Fruit fly (Drosophila melanogaster): ENCODE results near the gene CheB38a.
A peak's percentile ranks its signal among the peaks of the same experiment; 100 is the strongest.

Gene CheB38a

dm6 chr2L:20780768-20781167 is 37.6 kb downstream of the CheB38a start (continued):
- peak; percentile 77 for TF ChIP-seq CG18619 (GFP tag; optimal IDR thresholded peaks at IDR 0.05)
- peak; percentile 59 for TF ChIP-seq CG18262 (tag; optimal IDR thresholded peaks at IDR 0.05)
- TF ChIP-seq abd-A (tag; optimal IDR thresholded peaks at IDR 0.05): peak; percentile 28
- TF ChIP-seq CG9609 (GFP tag; optimal IDR thresholded peaks at IDR 0.05): peak; percentile 48
- TF ChIP-seq gfzf (GFP tag; optimal IDR thresholded peaks at IDR 0.05): no peak
- no peak for TF ChIP-seq CG15073 (GFP tag; optimal IDR thresholded peaks at IDR 0.05)
- TF ChIP-seq Atf6 (GFP tag; IDR thresholded peaks at IDR 0.05): peak; percentile 53
- no peak for TF ChIP-seq Elba2 (GFP tag; optimal IDR thresholded peaks at IDR 0.05)
- TF ChIP-seq chif (GFP tag; optimal IDR thresholded peaks at IDR 0.05): peak; percentile 14 to 49
- peak; percentile 59; the same call in 1 of the 3 replicates for TF ChIP-seq CG3726 (GFP tag; IDR thresholded peaks at IDR 0.05)
- TF ChIP-seq Lpt (GFP tag; optimal IDR thresholded peaks at IDR 0.05): no peak
- TF ChIP-seq jing (GFP tag; optimal IDR thresholded peaks at IDR 0.05): no peak
- TF ChIP-seq CG18476 (GFP tag; optimal IDR thresholded peaks at IDR 0.05): peak; percentile 2
- TF ChIP-seq CG15514 (GFP tag; optimal IDR thresholded peaks at IDR 0.05): peak; percentile 71
- TF ChIP-seq gsb-n (tag; optimal IDR thresholded peaks at IDR 0.05): peak; percentile 62
- peak; percentile 70 for TF ChIP-seq CG8924 (tag; optimal IDR thresholded peaks at IDR 0.05)
- peak; percentile 95 for TF ChIP-seq Med (GFP tag)
- TF ChIP-seq Optix (GFP tag; IDR thresholded peaks at IDR 0.05): peak; percentile 38; the same call in 1 of the 3 replicates
- TF ChIP-seq CG12155 (GFP tag; optimal IDR thresholded peaks at IDR 0.05): no peak
- peak; percentile 48 for TF ChIP-seq eyg (GFP tag; optimal IDR thresholded peaks at IDR 0.05)
- no peak for TF ChIP-seq Adf1 (GFP tag; IDR thresholded peaks at IDR 0.05)
- TF ChIP-seq CG32532 (GFP tag; IDR thresholded peaks at IDR 0.05): 0 out of 2 replicates have a peak, but pooled peaks have one; percentile 11
- TF ChIP-seq gt (GFP tag; IDR thresholded peaks at IDR 0.05): no peak; the same call in 1 of the 2 replicates
- TF ChIP-seq Ptx1 (GFP tag; IDR thresholded peaks at IDR 0.05): peak; percentile 30; the same call in 1 of the 2 replicates
- TF ChIP-seq CG5953 (GFP tag; IDR thresholded peaks at IDR 0.05): peak; percentile 52; the same call in 1 of the 2 replicates
- TF ChIP-seq Fer1 (GFP tag; optimal IDR thresholded peaks at IDR 0.05): peak; percentile 75
- peak; percentile 29 for TF ChIP-seq D19A (tag; optimal IDR thresholded peaks at IDR 0.05)
- peak; percentile 39 for TF ChIP-seq grau (tag; optimal IDR thresholded peaks at IDR 0.05)
- TF ChIP-seq CG14441 (GFP tag; IDR thresholded peaks at IDR 0.05): no peak
- peak; percentile 88 for TF ChIP-seq CG6813 (GFP tag; optimal IDR thresholded peaks at IDR 0.05)
- peak; percentile 24 for TF ChIP-seq pb (GFP tag; optimal IDR thresholded peaks at IDR 0.05)
- peak; percentile 66 for TF ChIP-seq CG11723 (GFP tag; optimal IDR thresholded peaks at IDR 0.05)
- no peak for TF ChIP-seq CG8765 (GFP tag; IDR thresholded peaks at IDR 0.05)
- TF ChIP-seq cas (GFP tag; IDR thresholded peaks at IDR 0.05): no peak
- no peak for TF ChIP-seq yki (optimal IDR thresholded peaks at IDR 0.05)
- TF ChIP-seq CG11560 (tag; IDR thresholded peaks at IDR 0.05): no peak
- no peak for TF ChIP-seq B-H1 (GFP tag; IDR thresholded peaks at IDR 0.05)
- TF ChIP-seq Dp (GFP tag; optimal IDR thresholded peaks at IDR 0.05): no peak
- TF ChIP-seq onecut (GFP tag; IDR thresholded peaks at IDR 0.05): peak; percentile 72
- TF ChIP-seq rib (GFP tag; IDR thresholded peaks at IDR 0.05): no peak
- no peak for TF ChIP-seq pzg (GFP tag; optimal IDR thresholded peaks at IDR 0.05)
- TF ChIP-seq CG1792 (GFP tag; optimal IDR thresholded peaks at IDR 0.05): peak; percentile 59
- TF ChIP-seq Lhr (GFP tag; optimal IDR thresholded peaks at IDR 0.05): peak; percentile 35
- no peak for TF ChIP-seq zfh2 (GFP tag; optimal IDR thresholded peaks at IDR 0.05)
- peak; percentile 28 for TF ChIP-seq shn (GFP tag; optimal IDR thresholded peaks at IDR 0.05)
- TF ChIP-seq CG10274 (GFP tag; optimal IDR thresholded peaks at IDR 0.05): peak; percentile 77
- TF ChIP-seq E2f2 (GFP tag; IDR thresholded peaks at IDR 0.05): no peak
- peak; percentile 26 for TF ChIP-seq CG10431 (GFP tag; optimal IDR thresholded peaks at IDR 0.05)
- TF ChIP-seq kay (GFP tag; optimal IDR thresholded peaks at IDR 0.05): no peak
- peak; percentile 74 for TF ChIP-seq CG13296 (GFP tag; optimal IDR thresholded peaks at IDR 0.05)
- peak; percentile 1 for TF ChIP-seq mam (GFP tag; optimal IDR thresholded peaks at IDR 0.05)
- no peak for TF ChIP-seq CG6791 (GFP tag; IDR thresholded peaks at IDR 0.05; ENCODE audit: partially characterized antibody)

Data from whole organism, embryonic.